Worm (Caenorhabditis elegans) whole organism, L4 larva: ENCODE results near the gene C38C6.3.

Experiments used
- ces-1 ChIP-seq: fragments of 150-350 bp; sonication (generic microtip); optimal IDR thresholded peaks from 4 replicates; lab custom pipeline; 2014; ENCODE audit warnings: missing biosample characterization, missing genetic modification reagents, missing genetic modification characterization
- lir-3 ChIP-seq: sonication (generic microtip); optimal IDR thresholded peaks from 2 replicates; lab custom pipeline; 2016; ENCODE audit warnings: mild to moderate bottlenecking, missing genetic modification characterization, missing compliant biosample characterization
- nhr-237 ChIP-seq: sonication (generic microtip); optimal IDR thresholded peaks from 2 replicates; lab custom pipeline; 2017; ENCODE audit warnings: missing biosample characterization, missing genetic modification characterization
- skn-1 ChIP-seq: fragments of 150-350 bp; optimal IDR thresholded peaks from 2 replicates; lab custom pipeline; 2014; ENCODE audit warnings: missing biosample characterization, missing genetic modification characterization

DNA sequence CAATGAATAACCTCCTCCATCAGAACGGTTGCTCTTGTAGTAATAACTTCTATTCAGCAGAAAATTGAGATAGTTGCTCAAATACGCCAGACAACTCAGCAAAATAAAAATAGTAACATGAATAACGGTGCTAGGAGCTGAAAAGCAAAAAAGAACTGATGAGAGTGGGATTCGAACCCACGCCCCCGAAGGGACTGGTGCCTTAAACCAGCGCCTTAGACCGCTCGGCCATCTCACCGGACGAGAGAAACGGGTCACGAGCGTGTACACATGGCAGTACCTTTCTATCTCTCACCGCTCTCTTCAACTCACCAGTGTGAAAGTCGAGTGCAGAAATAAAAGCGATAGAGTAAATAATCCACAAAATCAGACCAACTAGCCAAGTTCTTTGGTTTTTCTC lies 2.3 kb downstream of the C38C6.3 start:
- no peak for TF ChIP-seq ces-1 (GFP tag; lab: Kevin White, UChicago)
- no peak for TF ChIP-seq nhr-237
- no peak for TF ChIP-seq lir-3 (tag; lab: Kevin White, UChicago)
- no peak for TF ChIP-seq skn-1 (tag; lab: Kevin White, UChicago)
